Worm (Caenorhabditis elegans) whole organism, early embryonic: ENCODE data around the gene F16B4.5.

ENCODE experiments used
- B0310.2 ChIP-seq: sonication (generic microtip); optimal IDR thresholded peaks from 2 replicates; lab custom pipeline; 2016; ENCODE audit warnings: mild to moderate bottlenecking, missing genetic modification characterization, missing compliant biosample characterization
- F13C5.2 ChIP-seq: sonication (generic microtip); optimal IDR thresholded peaks from 2 replicates; lab custom pipeline; 2017; ENCODE audit warnings: mild to moderate bottlenecking, missing genetic modification characterization, inconsistent platforms, missing compliant biosample characterization
- aly-1 ChIP-seq: sonication (generic microtip); optimal IDR thresholded peaks from 2 replicates; lab custom pipeline; 2016; ENCODE audit warnings: missing genetic modification characterization, missing compliant biosample characterization
- ama-1 ChIP-seq: fragments of 150-350 bp; optimal IDR thresholded peaks from 2 replicates; lab custom pipeline; 2014
- ceh-13 ChIP-seq: fragments of 200-800 bp; sonication (Bioruptor generic); optimal IDR thresholded peaks from 2 replicates; lab custom pipeline; 2018; ENCODE audit warnings: mild to moderate bottlenecking, missing genetic modification characterization, missing compliant biosample characterization
- ceh-36 ChIP-seq: sonication (generic microtip); optimal IDR thresholded peaks from 2 replicates; lab custom pipeline; 2016; ENCODE audit warnings: missing genetic modification characterization, inconsistent platforms, missing compliant biosample characterization
- ets-7 ChIP-seq: sonication (generic microtip); optimal IDR thresholded peaks from 2 replicates; lab custom pipeline; 2016; ENCODE audit warnings: missing genotype, missing genetic modification characterization, missing compliant biosample characterization
- flt-1 ChIP-seq: fragments of 200-800 bp; sonication (Bioruptor generic); IDR thresholded peaks from 2 replicates; pipeline ENCODE4 v1.3.6; 2022; ENCODE audit warnings: missing genetic modification characterization, missing compliant biosample characterization
- hmbx-1 ChIP-seq: sonication (generic microtip); optimal IDR thresholded peaks from 2 replicates; lab custom pipeline; 2016; ENCODE audit warnings: mild to moderate bottlenecking, missing genetic modification characterization, missing compliant biosample characterization
- hmg-4 ChIP-seq: fragments of 200-800 bp; sonication (Bioruptor generic); optimal IDR thresholded peaks from 2 replicates; lab custom pipeline; 2018; ENCODE audit warnings: mild to moderate bottlenecking, missing genetic modification characterization, missing compliant biosample characterization
- hnd-1 ChIP-seq: sonication (generic microtip); optimal IDR thresholded peaks from 2 replicates; lab custom pipeline; 2016; ENCODE audit warnings: missing genetic modification characterization, missing compliant biosample characterization
- pes-1 ChIP-seq: fragments of 200-800 bp; sonication (Bioruptor generic); IDR thresholded peaks from 2 replicates; pipeline ENCODE4 v1.3.6; 2022; ENCODE audit warnings: missing genetic modification reagents, missing genetic modification characterization, missing compliant biosample characterization
- scrt-1 ChIP-seq: fragments of 200-800 bp; sonication (Bioruptor generic); IDR thresholded peaks from 2 replicates; pipeline ENCODE4 v1.3.6; 2022; ENCODE audit warnings: missing genetic modification characterization, missing compliant biosample characterization
- sea-1 ChIP-seq: fragments of 200-800 bp; sonication (Bioruptor generic); conservative IDR thresholded peaks from 2 replicates; pipeline ENCODE4 v1.3.6; 2022; ENCODE audit warnings: missing genetic modification characterization, missing compliant biosample characterization
- tbx-11 ChIP-seq: fragments of 200-800 bp; sonication (Bioruptor generic); IDR thresholded peaks from 2 replicates; pipeline ENCODE4 v1.3.6; 2022; ENCODE audit warnings: missing genetic modification characterization, missing compliant biosample characterization
- tbx-37 ChIP-seq: fragments of 200-800 bp; sonication (Bioruptor generic); conservative IDR thresholded peaks from 2 replicates; pipeline ENCODE4 v1.3.6; 2022; ENCODE audit warnings: missing genetic modification reagents, missing genetic modification characterization, missing compliant biosample characterization
- tra-4 ChIP-seq: sonication (generic microtip); optimal IDR thresholded peaks from 2 replicates; lab custom pipeline; 2017; ENCODE audit warnings: missing genetic modification characterization, missing compliant biosample characterization

The F16B4.5 gene

DNA sequence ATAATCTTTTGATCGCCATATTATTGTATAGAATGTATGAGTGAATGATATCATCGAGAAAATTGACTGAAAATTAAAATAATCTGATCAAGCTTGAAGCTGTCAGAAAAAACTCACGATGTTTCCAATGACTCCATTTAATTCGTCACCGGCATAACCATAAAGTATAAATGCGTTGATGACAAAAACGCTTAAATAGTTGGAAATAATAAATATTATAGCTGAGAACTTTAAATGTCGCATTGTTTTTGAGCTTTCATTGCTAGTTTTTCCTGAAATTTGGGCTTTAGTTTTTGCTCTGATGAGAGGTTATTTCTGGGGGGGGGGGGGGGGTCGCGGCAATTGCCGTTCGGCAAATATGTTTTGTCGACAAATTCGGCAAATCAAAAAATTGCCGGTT is 37.1 kb upstream of the F16B4.5 start:
- TF ChIP-seq pes-1 (GFP tag; lab: Robert Waterston, UW): no peak
- no peak for TF ChIP-seq tbx-11 (GFP tag; lab: Robert Waterston, UW)
- no peak for TF ChIP-seq B0310.2 (tag; lab: Kevin White, UChicago)
- TF ChIP-seq ceh-36 (tag; lab: Kevin White, UChicago): no peak
- TF ChIP-seq scrt-1: no peak
- no peak for TF ChIP-seq sea-1
- TF ChIP-seq flt-1 (GFP tag; lab: Robert Waterston, UW): no peak
- TF ChIP-seq hmg-4 (GFP tag; lab: Kevin White, UChicago): no peak
- no peak for TF ChIP-seq ceh-13 (GFP tag; lab: Kevin White, UChicago)
- TF ChIP-seq hmbx-1 (tag; lab: Kevin White, UChicago): no peak
- TF ChIP-seq ama-1 (lab: Kevin White, UChicago): no peak
- no peak for TF ChIP-seq ets-7 (tag; lab: Kevin White, UChicago)
- no peak for TF ChIP-seq tra-4 (tag; lab: Kevin White, UChicago)
- TF ChIP-seq tbx-37 (GFP tag; lab: Robert Waterston, UW): no peak
- TF ChIP-seq hnd-1: no peak
- TF ChIP-seq aly-1 (tag; lab: Kevin White, UChicago): no peak
- no peak for TF ChIP-seq F13C5.2

ce11 chrV:1553004-1553403 is 35.2 kb upstream of the F16B4.5 start, which contains the start of gene srsx-8:
Gene srsx-8, minus strand, starts transcription at chrV:1553104.
- TF ChIP-seq tbx-11 (GFP tag; lab: Robert Waterston, UW) (no peak), hmbx-1 (tag; lab: Kevin White, UChicago) (no peak), flt-1 (GFP tag; lab: Robert Waterston, UW) (no peak)

ce11 chrV:1555072-1555471 is 33.2 kb upstream of the F16B4.5 start:
- TF ChIP-seq hnd-1 (no peak), hmbx-1 (tag; lab: Kevin White, UChicago) (no peak), pes-1 (GFP tag; lab: Robert Waterston, UW) (no peak), ceh-36 (tag; lab: Kevin White, UChicago) (no peak), B0310.2 (tag; lab: Kevin White, UChicago) (no peak)

ce11 chrV:1558113-1558512 is 30.1 kb upstream of the F16B4.5 start:
- no peak for TF ChIP-seq ama-1 (lab: Kevin White, UChicago)
- no peak for TF ChIP-seq ets-7 (tag; lab: Kevin White, UChicago)
- TF ChIP-seq ceh-13 (GFP tag; lab: Kevin White, UChicago): no peak
- no peak for TF ChIP-seq sea-1
- TF ChIP-seq hmbx-1 (tag; lab: Kevin White, UChicago): no peak
- TF ChIP-seq tbx-11 (GFP tag; lab: Robert Waterston, UW): no peak
- no peak for TF ChIP-seq hnd-1
- no peak for TF ChIP-seq B0310.2 (tag; lab: Kevin White, UChicago)
- no peak for TF ChIP-seq ceh-36 (tag; lab: Kevin White, UChicago)

DNA sequence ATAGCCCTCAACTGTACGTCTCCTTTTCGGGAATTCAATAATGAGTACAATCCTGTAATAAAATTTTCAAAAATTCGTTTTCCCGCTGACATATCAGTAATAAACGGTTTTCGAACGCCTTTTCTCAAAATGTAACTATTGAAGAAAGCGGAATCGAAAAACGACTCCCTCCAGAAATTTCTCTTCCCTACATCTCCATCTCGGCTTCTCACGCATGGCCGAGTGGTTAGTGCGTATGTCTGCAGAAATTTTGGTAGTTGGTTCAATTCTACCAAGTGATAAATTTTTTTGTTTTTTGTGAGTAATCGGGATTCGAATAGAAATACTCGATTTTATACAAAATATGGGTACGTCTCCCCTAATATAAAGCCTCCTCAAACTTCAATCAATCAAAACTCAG is 27.1 kb upstream of the F16B4.5 start:
- TF ChIP-seq tbx-11 (GFP tag; lab: Robert Waterston, UW): peak; percentile 82
- peak; percentile 71; the same call in 1 of the 2 replicates for TF ChIP-seq sea-1
- TF ChIP-seq flt-1 (GFP tag; lab: Robert Waterston, UW): peak; percentile 70
- peak; percentile 91 for TF ChIP-seq tbx-37 (GFP tag; lab: Robert Waterston, UW)
- TF ChIP-seq scrt-1: peak; percentile 86
- peak; percentile 82 for TF ChIP-seq pes-1 (GFP tag; lab: Robert Waterston, UW)

DNA sequence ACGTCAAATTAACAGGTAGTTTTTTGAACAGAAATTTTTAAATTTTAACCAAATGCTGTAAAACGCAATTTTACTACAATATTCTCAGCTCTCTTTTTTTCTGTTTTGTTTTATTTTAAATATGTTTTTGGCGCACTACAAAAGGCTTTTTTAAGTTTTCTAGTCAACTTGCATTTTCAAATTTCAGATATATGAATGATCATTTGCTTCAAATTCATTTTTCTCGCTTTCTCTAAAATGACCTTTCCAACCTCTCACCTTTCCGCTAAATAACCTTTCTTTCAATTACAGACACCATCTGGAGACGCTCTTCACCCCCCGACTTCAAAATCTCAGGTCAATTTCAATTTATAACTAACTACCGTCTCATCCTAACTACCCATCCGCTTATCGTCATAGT is 21.5 kb upstream of the F16B4.5 start, which contains the start of gene cdc-25.2:
Gene cdc-25.2 (plus strand): TSS at position 301 of the 400 bp plus-strand sequence.
- TF ChIP-seq flt-1 (GFP tag; lab: Robert Waterston, UW) (no peak), hnd-1 (no peak), ets-7 (tag; lab: Kevin White, UChicago) (no peak), sea-1 (no peak), ceh-36 (tag; lab: Kevin White, UChicago) (no peak), pes-1 (GFP tag; lab: Robert Waterston, UW) (no peak), scrt-1 (no peak), ceh-13 (GFP tag; lab: Kevin White, UChicago) (no peak), hmg-4 (GFP tag; lab: Kevin White, UChicago) (no peak), F13C5.2 (no peak), ama-1 (lab: Kevin White, UChicago) (no peak), hmbx-1 (tag; lab: Kevin White, UChicago) (no peak), tra-4 (tag; lab: Kevin White, UChicago) (no peak), B0310.2 (tag; lab: Kevin White, UChicago) (no peak), aly-1 (tag; lab: Kevin White, UChicago) (no peak), tbx-37 (GFP tag; lab: Robert Waterston, UW) (no peak), tbx-11 (GFP tag; lab: Robert Waterston, UW) (no peak)

- TF ChIP-seq scrt-1 (0 out of 2 replicates have a peak, but pooled peaks have one; percentile 56), sea-1 (no peak)
These were observed 18.3 kb upstream of the F16B4.5 start for ce11 chrV:1569750-1570419.

DNA sequence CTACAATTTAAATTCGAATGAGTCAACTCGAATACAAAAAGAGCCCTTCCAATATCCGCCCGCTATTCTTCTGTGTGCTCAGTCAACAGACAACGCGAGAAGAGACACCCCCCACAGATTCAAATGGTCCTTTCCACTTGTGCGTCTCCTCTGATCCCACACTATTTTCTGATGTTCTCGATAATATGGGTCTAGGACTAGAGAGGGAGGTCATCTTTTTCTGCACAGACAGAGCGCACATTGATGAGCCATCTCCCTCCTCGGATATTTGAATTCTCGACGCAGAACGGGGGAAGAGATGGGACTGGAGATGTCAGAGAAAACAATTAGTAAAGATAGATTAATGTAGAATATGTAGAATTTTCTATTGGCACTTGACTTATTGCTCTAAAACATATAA is 17.5 kb upstream of the F16B4.5 start:
- TF ChIP-seq ama-1 (lab: Kevin White, UChicago) (no peak), F13C5.2 (no peak), scrt-1 (no peak), tbx-37 (GFP tag; lab: Robert Waterston, UW) (no peak), aly-1 (tag; lab: Kevin White, UChicago) (no peak), hmg-4 (GFP tag; lab: Kevin White, UChicago) (peak; percentile 71)
